Fruit fly (Drosophila melanogaster): ENCODE measurements around the gene CG14294.
A peak's percentile ranks its signal among the peaks of the same experiment; 100 is the strongest.

The CG14294 gene

dm6 chr3R:18902164-18902563 is at the start of gene CG14294:
Gene CG14294, minus strand, starts transcription at chr3R:18902264.
- TF ChIP-seq Sox100B (GFP tag; optimal IDR thresholded peaks at IDR 0.05) (no peak), Hr39 (optimal IDR thresholded peaks at IDR 0.05) (no peak), CG10462 (GFP tag; optimal IDR thresholded peaks at IDR 0.05) (no peak), CG13624 (GFP tag; optimal IDR thresholded peaks at IDR 0.05) (no peak), gfzf (GFP tag; optimal IDR thresholded peaks at IDR 0.05) (no peak), Antp (GFP tag; optimal IDR thresholded peaks at IDR 0.05) (no peak), CG2116 (GFP tag; optimal IDR thresholded peaks at IDR 0.05) (no peak), ac (GFP tag; optimal IDR thresholded peaks at IDR 0.05) (no peak), Hr3 (GFP tag; optimal IDR thresholded peaks at IDR 0.05) (no peak)

dm6 chr3R:18949896-18950295 is 47.8 kb upstream of the CG14294 start, which contains the start of gene CG43732:
Gene CG43732, plus strand, starts transcription at chr3R:18950196.
- TF ChIP-seq otp (GFP tag; IDR thresholded peaks at IDR 0.05) (no peak), abd-A (tag; optimal IDR thresholded peaks at IDR 0.05) (peak; percentile 8), CG16779 (GFP tag; IDR thresholded peaks at IDR 0.05) (0 out of 2 replicates have a peak, but pooled peaks have one; percentile 10), hbn (GFP tag; IDR thresholded peaks at IDR 0.05; ENCODE audit: partially characterized antibody) (no peak), Deaf1 (tag; optimal IDR thresholded peaks at IDR 0.05) (peak; percentile 78), CG34224 (GFP tag; IDR thresholded peaks at IDR 0.05; ENCODE audit: partially characterized antibody) (no peak), Ets65A (GFP tag) (peak; percentile 70), Trl (optimal IDR thresholded peaks at IDR 0.05) (peak in 1 of 2 experiments; percentile 14), Trl (GFP tag; optimal IDR thresholded peaks at IDR 0.05) (no peak), NfI (GFP tag; optimal IDR thresholded peaks at IDR 0.05) (no peak)

- TF ChIP-seq NfI (GFP tag; optimal IDR thresholded peaks at IDR 0.05) (no peak), grn (GFP tag; optimal IDR thresholded peaks at IDR 0.05) (peak; percentile 13), Fer2 (tag; optimal IDR thresholded peaks at IDR 0.05) (no peak), jumu (GFP tag; optimal IDR thresholded peaks at IDR 0.05) (no peak), chinmo (GFP tag; IDR thresholded peaks at IDR 0.05; ENCODE audit: partially characterized antibody) (0 out of 4 replicates have a peak, but pooled peaks have one; percentile 12), Trl (optimal IDR thresholded peaks at IDR 0.05) (peak; percentile 22 to 48), Trl (GFP tag; optimal IDR thresholded peaks at IDR 0.05) (no peak), ewg (GFP tag; optimal IDR thresholded peaks at IDR 0.05) (peak; percentile 85), gce (GFP tag; IDR thresholded peaks at IDR 0.05) (no peak), slbo (GFP tag; IDR thresholded peaks at IDR 0.05) (no peak), CkIIα-i1 (GFP tag; IDR thresholded peaks at IDR 0.05) (no peak), ham (GFP tag; IDR thresholded peaks at IDR 0.05) (no peak), abd-A (tag; optimal IDR thresholded peaks at IDR 0.05) (peak; percentile 51), Ptx1 (GFP tag; IDR thresholded peaks at IDR 0.05) (no peak), CG14050 (GFP tag; IDR thresholded peaks at IDR 0.05) (no peak), CG15696 (tag; optimal IDR thresholded peaks at IDR 0.05) (no peak), Adf1 (GFP tag; IDR thresholded peaks at IDR 0.05) (peak; percentile 7; the same call in 1 of the 2 replicates), z (GFP tag; IDR thresholded peaks at IDR 0.05) (no peak), insv (GFP tag; optimal IDR thresholded peaks at IDR 0.05) (no peak), Oaz (GFP tag; IDR thresholded peaks at IDR 0.05) (no peak), GATAe (GFP tag; conservative IDR thresholded peaks at IDR 0.05) (peak; percentile 90), sna (GFP tag; IDR thresholded peaks at IDR 0.05; ENCODE audit: partially characterized antibody) (0 out of 2 replicates have a peak, but pooled peaks have one; percentile 14), unpg (GFP tag; optimal IDR thresholded peaks at IDR 0.05) (no peak), Poxn (GFP tag; IDR thresholded peaks at IDR 0.05) (no peak), pfk (GFP tag; optimal IDR thresholded peaks at IDR 0.05) (no peak), row (GFP tag; IDR thresholded peaks at IDR 0.05) (peak; percentile 61; the same call in 1 of the 3 replicates), fd3F (GFP tag; optimal IDR thresholded peaks at IDR 0.05) (no peak), CG11247 (GFP tag; IDR thresholded peaks at IDR 0.05) (no peak), CG10209 (GFP tag; optimal IDR thresholded peaks at IDR 0.05) (no peak), CG31224 (GFP tag; IDR thresholded peaks at IDR 0.05) (no peak), ab (GFP tag; optimal IDR thresholded peaks at IDR 0.05) (no peak)
Measured at dm6 chr3R:18949131-18949530, 47.1 kb upstream of the CG14294 start.

Measured in whole organism, embryonic.